Fruit fly (Drosophila melanogaster) whole organism, embryonic: Measurements from ENCODE around the gene CG31883.
A peak's percentile ranks its signal among the peaks of the same experiment; 100 is the strongest.

Source experiments
- Bteb2 ChIP-seq: fragments of 200-800 bp; sonication (Bioruptor generic); optimal IDR thresholded peaks from 2 replicates; lab custom pipeline; 2016; ENCODE audit warnings: missing biosample characterization, missing genetic modification characterization
- CG11560 ChIP-seq: fragments of 200-800 bp; sonication (Bioruptor generic); IDR thresholded peaks from 3 replicates; pipeline ENCODE4 v1.3.6; 2022; ENCODE audit warnings: missing biosample characterization, missing genetic modification characterization
- CG12104 ChIP-seq: fragments of 200-800 bp; sonication (Bioruptor generic); optimal IDR thresholded peaks from 3 replicates; lab custom pipeline; 2016; ENCODE audit warnings: missing biosample characterization, missing genetic modification characterization
- CG12236 ChIP-seq: fragments of 200-800 bp; sonication (Bioruptor generic); optimal IDR thresholded peaks from 2 replicates; lab custom pipeline; 2016; ENCODE audit warnings: missing biosample characterization, missing genetic modification characterization
- CG12391 ChIP-seq: fragments of 200-800 bp; sonication (Bioruptor generic); optimal IDR thresholded peaks from 3 replicates; lab custom pipeline; 2018; ENCODE audit warnings: missing biosample characterization, mild to moderate bottlenecking, missing genetic modification characterization, moderate library complexity
- CG12942 ChIP-seq: fragments of 200-800 bp; sonication (Bioruptor generic); optimal IDR thresholded peaks from 3 replicates; lab custom pipeline; 2016; ENCODE audit warnings: missing biosample characterization, missing genetic modification characterization
- CG15073 ChIP-seq: fragments of 200-800 bp; sonication (Bioruptor generic); optimal IDR thresholded peaks from 2 replicates; lab custom pipeline; 2016; ENCODE audit warnings: missing biosample characterization, missing genetic modification characterization
- CG17328 ChIP-seq: fragments of 200-800 bp; sonication (Bioruptor generic); IDR thresholded peaks from 2 replicates; pipeline ENCODE4 v1.3.6; 2022; ENCODE audit warnings: missing biosample characterization, missing genetic modification characterization
- CG2678 ChIP-seq: fragments of 200-800 bp; sonication (Bioruptor generic); optimal IDR thresholded peaks from 3 replicates; lab custom pipeline; 2019; ENCODE audit warnings: missing biosample characterization, mild to moderate bottlenecking, missing genetic modification characterization, moderate library complexity
- CG2889 ChIP-seq: fragments of 200-800 bp; sonication (Bioruptor generic); IDR thresholded peaks from 3 replicates; pipeline ENCODE4 v1.3.6; 2022; ENCODE audit warnings: missing biosample characterization, missing genetic modification characterization
- CG3065 ChIP-seq: fragments of 200-800 bp; sonication (Bioruptor generic); optimal IDR thresholded peaks from 2 replicates; lab custom pipeline; 2016; ENCODE audit warnings: missing biosample characterization, missing genetic modification characterization
- CG32532 ChIP-seq: fragments of 200-800 bp; sonication (Bioruptor generic); IDR thresholded peaks from 2 replicates; pipeline ENCODE4 v1.3.6; 2022; ENCODE audit warnings: missing biosample characterization, missing genetic modification characterization
- CG33213 ChIP-seq: fragments of 200-800 bp; sonication (Bioruptor generic); optimal IDR thresholded peaks from 3 replicates; lab custom pipeline; 2016; ENCODE audit warnings: missing biosample characterization, missing genetic modification characterization
- CG3726 ChIP-seq: fragments of 200-800 bp; sonication (Bioruptor generic); IDR thresholded peaks from 3 replicates; pipeline ENCODE4, ENCODE4 v1.3.6; 2022; ENCODE audit warnings: missing biosample characterization, missing genetic modification characterization
- CG4404 ChIP-seq: fragments of 200-800 bp; sonication (Bioruptor generic); IDR thresholded peaks from 2 replicates; pipeline ENCODE4 v1.3.6; 2022; ENCODE audit warnings: missing biosample characterization, missing genetic modification characterization
- CG6683 ChIP-seq: fragments of 200-800 bp; sonication (Bioruptor generic); optimal IDR thresholded peaks from 2 replicates; lab custom pipeline; 2017; ENCODE audit warnings: missing biosample characterization, mild to moderate bottlenecking, missing genetic modification characterization, missing genetic modification reagents
- CG7987 ChIP-seq: fragments of 200-800 bp; sonication (Bioruptor generic); optimal IDR thresholded peaks from 2 replicates; lab custom pipeline; 2018; ENCODE audit warnings: missing biosample characterization, mild to moderate bottlenecking, missing genetic modification characterization, moderate library complexity
- CG8765 ChIP-seq: fragments of 200-800 bp; sonication (Bioruptor generic); IDR thresholded peaks from 2 replicates; pipeline ENCODE4 v1.3.6; 2022; ENCODE audit warnings: missing biosample characterization, missing genetic modification characterization
- Chrac-16 ChIP-seq: fragments of 200-800 bp; sonication (Bioruptor generic); optimal IDR thresholded peaks from 3 replicates; lab custom pipeline; 2016; ENCODE audit warnings: missing biosample characterization, missing genetic modification characterization
- D ChIP-seq, 2 experiments: fragments of 200-800 bp in 1 of 2; fragments of >200 bp in 1 of 2; sonication (Bioruptor generic) in 1 of 2; optimal IDR thresholded peaks; 2 replicates in 1 of 2; 3 replicates in 1 of 2; lab custom pipeline; 2017; ENCODE audit warnings: mild to moderate bottlenecking in 1 of 2, missing biosample characterization in 1 of 2, missing genetic modification characterization in 1 of 2, missing genetic modification reagents in 1 of 2
- Dip2 ChIP-seq: fragments of 200-800 bp; sonication (Bioruptor generic); IDR thresholded peaks from 2 replicates; pipeline ENCODE4 v1.3.6; 2022; ENCODE audit warnings: missing biosample characterization, missing genetic modification characterization
- HLH4C ChIP-seq: fragments of 200-800 bp; sonication (Bioruptor generic); IDR thresholded peaks from 3 replicates; pipeline ENCODE4 v1.3.6; 2022; ENCODE audit warnings: missing biosample characterization, missing genetic modification characterization; ENCODE audit not compliant: partially characterized antibody
- HLH54F ChIP-seq: fragments of 200-800 bp; sonication (Bioruptor generic); optimal IDR thresholded peaks from 3 replicates; lab custom pipeline; 2016; ENCODE audit warnings: missing biosample characterization, missing genetic modification characterization
- Max ChIP-seq: fragments of 200-800 bp; sonication (Bioruptor generic); optimal IDR thresholded peaks from 2 replicates; lab custom pipeline; 2016; ENCODE audit warnings: missing biosample characterization, mild to moderate bottlenecking, missing genetic modification characterization
- NC2α ChIP-seq: fragments of 200-800 bp; sonication (Bioruptor generic); optimal IDR thresholded peaks from 2 replicates; lab custom pipeline; 2016; ENCODE audit warnings: missing biosample characterization, missing genetic modification characterization
- Ravus ChIP-seq: fragments of 200-800 bp; sonication (Bioruptor generic); IDR thresholded peaks from 2 replicates; pipeline ENCODE4 v1.3.6; 2022; ENCODE audit warnings: missing biosample characterization, missing genetic modification characterization
- Sin3A ChIP-seq: fragments of >200 bp; optimal IDR thresholded peaks from 2 replicates; lab custom pipeline; 2018
- Taf1 ChIP-seq: fragments of 200-800 bp; sonication (Bioruptor generic); IDR thresholded peaks from 2 replicates; pipeline ENCODE4 v1.3.6; 2022; ENCODE audit warnings: missing biosample characterization, missing genetic modification characterization
- Vsx1 ChIP-seq: fragments of 200-800 bp; sonication (Bioruptor generic); optimal IDR thresholded peaks from 2 replicates; lab custom pipeline; 2017; ENCODE audit warnings: missing biosample characterization, mild to moderate bottlenecking, missing genetic modification characterization, missing genetic modification reagents
- al ChIP-seq: fragments of 200-800 bp; sonication (Bioruptor generic); IDR thresholded peaks from 2 replicates; pipeline ENCODE4 v1.3.6; 2022; ENCODE audit warnings: missing biosample characterization, missing genetic modification characterization
- amos ChIP-seq: fragments of 200-800 bp; sonication (Bioruptor generic); IDR thresholded peaks from 2 replicates; pipeline ENCODE4 v1.3.6; 2022; ENCODE audit warnings: missing biosample characterization, missing genetic modification characterization; ENCODE audit not compliant: partially characterized antibody
- aop ChIP-seq: fragments of 200-800 bp; sonication (Bioruptor generic); IDR thresholded peaks from 2 replicates; pipeline ENCODE4 v1.3.6; 2022; ENCODE audit warnings: missing biosample characterization, missing genetic modification characterization
- bbx ChIP-seq: fragments of 200-800 bp; sonication (Bioruptor generic); IDR thresholded peaks from 2 replicates; pipeline ENCODE4 v1.3.6; 2022; ENCODE audit warnings: missing biosample characterization, missing genetic modification characterization; ENCODE audit not compliant: partially characterized antibody
- crp ChIP-seq, 2 experiments: fragments of 200-800 bp; sonication (Bioruptor generic); optimal IDR thresholded peaks; 2 replicates in 1 of 2; 3 replicates in 1 of 2; lab custom pipeline; 2017; ENCODE audit warnings: missing biosample characterization in 2 of 2, missing genetic modification characterization in 2 of 2, mild to moderate bottlenecking in 1 of 2, moderate library complexity in 1 of 2
- da ChIP-seq: fragments of 200-800 bp; sonication (Bioruptor generic); optimal IDR thresholded peaks from 2 replicates; lab custom pipeline; 2016; ENCODE audit warnings: missing biosample characterization, missing genetic modification characterization
- emc ChIP-seq: fragments of 200-800 bp; sonication (Bioruptor generic); optimal IDR thresholded peaks from 2 replicates; lab custom pipeline; 2016; ENCODE audit warnings: missing biosample characterization, missing genetic modification characterization
- ems ChIP-seq: fragments of 200-800 bp; sonication (Bioruptor generic); optimal IDR thresholded peaks from 3 replicates; lab custom pipeline; 2016; ENCODE audit warnings: missing biosample characterization, missing genetic modification characterization
- gsb-n ChIP-seq: fragments of 200-800 bp; sonication (Bioruptor generic); optimal IDR thresholded peaks from 3 replicates; lab custom pipeline; 2018; ENCODE audit warnings: missing biosample characterization, mild to moderate bottlenecking, missing genetic modification characterization
- hkb ChIP-seq, 2 experiments: fragments of 200-800 bp in 1 of 2; fragments of >200 bp in 1 of 2; sonication (Bioruptor generic) in 1 of 2; IDR thresholded peaks in 1 of 2; optimal IDR thresholded peaks in 1 of 2; 2 replicates each; pipeline versions ENCODE4 v1.3.6 to Lab custom; 2017 to 2022; ENCODE audit warnings: missing biosample characterization in 1 of 2, missing genetic modification characterization in 1 of 2
- kay ChIP-seq: fragments of 200-800 bp; sonication (Bioruptor generic); optimal IDR thresholded peaks from 2 replicates; lab custom pipeline; 2016; ENCODE audit warnings: missing biosample characterization, missing genetic modification characterization
- lmd ChIP-seq: fragments of 200-800 bp; sonication (Bioruptor generic); IDR thresholded peaks from 2 replicates; pipeline ENCODE4 v1.3.6; 2022; ENCODE audit warnings: missing biosample characterization, missing genetic modification characterization
- nerfin-1 ChIP-seq: fragments of 200-800 bp; sonication (Bioruptor generic); optimal IDR thresholded peaks from 3 replicates; lab custom pipeline; 2019; ENCODE audit warnings: missing biosample characterization, mild to moderate bottlenecking, missing genetic modification characterization, moderate library complexity
- nmo ChIP-seq: fragments of 200-800 bp; sonication (Bioruptor generic); optimal IDR thresholded peaks from 2 replicates; lab custom pipeline; 2018; ENCODE audit warnings: missing biosample characterization, mild to moderate bottlenecking, missing genetic modification characterization, moderate library complexity
- nom ChIP-seq: fragments of 200-800 bp; sonication (Bioruptor generic); optimal IDR thresholded peaks from 2 replicates; lab custom pipeline; 2017; ENCODE audit warnings: missing biosample characterization, missing genetic modification characterization, mild to moderate bottlenecking, moderate library complexity, missing genetic modification reagents
- pzg ChIP-seq: fragments of 200-800 bp; sonication (Bioruptor generic); optimal IDR thresholded peaks from 3 replicates; lab custom pipeline; 2018; ENCODE audit warnings: missing biosample characterization, mild to moderate bottlenecking, missing genetic modification characterization, moderate library complexity
- shn ChIP-seq: fragments of 200-800 bp; sonication (Bioruptor generic); optimal IDR thresholded peaks from 3 replicates; lab custom pipeline; 2016; ENCODE audit warnings: missing biosample characterization, missing genetic modification characterization
- tap ChIP-seq: fragments of 200-800 bp; optimal IDR thresholded peaks from 3 replicates; lab custom pipeline; 2019; ENCODE audit warnings: missing biosample characterization, mild to moderate bottlenecking, missing genetic modification characterization, moderate library complexity
- tin ChIP-seq: fragments of 200-800 bp; sonication (Bioruptor generic); optimal IDR thresholded peaks from 3 replicates; lab custom pipeline; 2016; ENCODE audit warnings: missing biosample characterization, missing genetic modification characterization
- zfh2 ChIP-seq: fragments of 200-800 bp; sonication (Bioruptor generic); optimal IDR thresholded peaks from 2 replicates; lab custom pipeline; 2016; ENCODE audit warnings: missing biosample characterization, missing genetic modification characterization

The CG31883 gene

DNA sequence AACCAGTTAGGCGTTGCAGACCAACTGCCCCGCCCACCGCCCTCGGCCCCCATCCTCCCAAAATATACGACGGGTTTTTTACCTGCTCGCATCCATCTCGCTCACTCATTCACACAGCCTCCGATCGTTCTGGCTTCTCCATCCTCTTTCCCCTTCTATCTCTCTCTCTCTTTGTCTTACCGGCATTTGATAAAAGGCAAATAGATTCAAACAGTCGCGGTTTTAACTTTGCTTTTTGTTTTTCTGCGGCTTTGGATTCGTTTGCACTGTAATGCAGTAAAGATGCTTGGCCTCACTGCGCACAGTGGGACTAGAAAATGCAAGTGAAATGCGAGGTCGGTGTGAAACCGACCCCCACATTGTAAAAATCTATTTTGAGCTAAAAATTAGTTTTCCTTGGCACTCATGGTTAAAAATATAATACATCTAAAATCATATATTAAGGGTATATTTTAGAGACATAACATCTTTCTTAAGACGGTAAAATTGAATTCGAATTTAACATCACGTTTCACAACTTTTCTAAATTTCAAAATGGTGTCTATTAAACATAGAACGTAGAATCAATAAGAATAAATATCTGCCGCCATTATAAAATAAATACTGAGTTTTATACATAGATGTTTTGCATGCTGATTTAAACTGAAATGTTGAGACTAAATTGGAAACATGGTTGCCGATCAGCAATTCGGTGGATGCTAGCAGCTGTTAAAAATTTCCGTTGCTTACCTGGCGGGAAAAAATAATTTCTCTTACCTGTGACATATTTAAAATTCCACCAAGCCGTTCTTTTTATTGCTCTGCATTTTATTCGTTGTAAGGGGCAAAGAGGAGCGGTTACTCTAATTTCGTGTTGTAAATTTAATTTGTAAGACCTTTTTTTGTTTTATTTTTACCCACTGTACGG lies 31.7 kb upstream of the CG31883 start (continued):
- TF ChIP-seq CG12942 (GFP tag; lab: Kevin White, UChicago): no peak
- TF ChIP-seq Taf1 (GFP tag; lab: Robert Waterston, UW): no peak
- peak; percentile 20 for TF ChIP-seq nom
- TF ChIP-seq CG32532 (GFP tag; lab: Robert Waterston, UW): no peak
- peak; percentile 46 for TF ChIP-seq CG3065 (GFP tag; lab: Kevin White, UChicago)
- TF ChIP-seq CG7987 (GFP tag; lab: Kevin White, UChicago): no peak
- no peak for TF ChIP-seq pzg (GFP tag; lab: Kevin White, UChicago)
- TF ChIP-seq Bteb2: no peak
- TF ChIP-seq Vsx1 (GFP tag; lab: Kevin White, UChicago): no peak
- no peak for TF ChIP-seq Sin3A (lab: Kevin White, UChicago)
- TF ChIP-seq CG17328: no peak; the same call in 1 of the 2 replicates
- TF ChIP-seq lmd (GFP tag; lab: Robert Waterston, UW): no peak
- no peak for TF ChIP-seq NC2α (GFP tag; lab: Kevin White, UChicago)
- no peak for TF ChIP-seq CG3726 (GFP tag; lab: Robert Waterston, UW)
- TF ChIP-seq emc (GFP tag; lab: Kevin White, UChicago): no peak
- TF ChIP-seq aop (GFP tag; lab: Robert Waterston, UW): no peak
- no peak for TF ChIP-seq CG4404
- no peak for TF ChIP-seq kay (GFP tag; lab: Kevin White, UChicago)
- no peak for TF ChIP-seq nerfin-1 (tag; lab: Kevin White, UChicago)
- TF ChIP-seq tin (GFP tag; lab: Kevin White, UChicago): peak; percentile 1
- peak; percentile 2 for TF ChIP-seq Max (GFP tag; lab: Kevin White, UChicago)
- TF ChIP-seq CG12236 (GFP tag; lab: Kevin White, UChicago): no peak
- no peak for TF ChIP-seq al (GFP tag; lab: Robert Waterston, UW)
- TF ChIP-seq CG2678 (tag; lab: Kevin White, UChicago): no peak
- TF ChIP-seq CG6683 (GFP tag; lab: Kevin White, UChicago): no peak
- peak; percentile 2 for TF ChIP-seq CG15073 (GFP tag; lab: Kevin White, UChicago)
- TF ChIP-seq nmo (GFP tag; lab: Kevin White, UChicago): peak; percentile 16
- TF ChIP-seq CG12391 (tag; lab: Kevin White, UChicago): no peak
- TF ChIP-seq Chrac-16: no peak
- no peak for TF ChIP-seq Ravus
- no peak for TF ChIP-seq HLH4C (GFP tag; lab: Robert Waterston, UW)
- no peak for TF ChIP-seq CG11560 (tag; lab: Robert Waterston, UW)
- TF ChIP-seq HLH54F (GFP tag; lab: Kevin White, UChicago): no peak
- TF ChIP-seq hkb (optimal IDR thresholded peaks at IDR 0.05; lab: Kevin White, UChicago): no peak
- no peak for TF ChIP-seq hkb (GFP tag; IDR thresholded peaks at IDR 0.05; lab: Robert Waterston, UW)
- TF ChIP-seq CG2889 (GFP tag; lab: Robert Waterston, UW): no peak
- no peak for TF ChIP-seq CG33213 (GFP tag; lab: Kevin White, UChicago)
- TF ChIP-seq tap (tag; lab: Kevin White, UChicago): no peak
- no peak for TF ChIP-seq ems (GFP tag; lab: Kevin White, UChicago)
- no peak for TF ChIP-seq D (optimal IDR thresholded peaks at IDR 0.05; lab: Kevin White, UChicago)
- no peak for TF ChIP-seq D (GFP tag; optimal IDR thresholded peaks at IDR 0.05; lab: Kevin White, UChicago)
- no peak for TF ChIP-seq bbx (GFP tag; lab: Robert Waterston, UW)
- no peak for TF ChIP-seq amos (GFP tag; lab: Robert Waterston, UW)
- TF ChIP-seq CG8765 (GFP tag; lab: Robert Waterston, UW): 0 out of 2 replicates have a peak, but pooled peaks have one; percentile 24
- TF ChIP-seq zfh2 (GFP tag; lab: Kevin White, UChicago): no peak
- no peak for TF ChIP-seq Dip2
- no peak for TF ChIP-seq CG12104 (GFP tag; lab: Kevin White, UChicago)
- TF ChIP-seq da (GFP tag; lab: Kevin White, UChicago): no peak
- no peak for TF ChIP-seq crp (GFP tag; optimal IDR thresholded peaks at IDR 0.05; lab: Kevin White, UChicago)
- TF ChIP-seq gsb-n (tag; lab: Kevin White, UChicago): no peak
- no peak for TF ChIP-seq shn
